Fruit fly (Drosophila melanogaster) whole organism, embryonic: ENCODE results near the gene CG43338.
A peak's percentile ranks its signal among the peaks of the same experiment; 100 is the strongest.

ENCODE experiments used
- Ada2b ChIP-seq: fragments of 200-800 bp; sonication (Bioruptor generic); IDR thresholded peaks from 2 replicates; pipeline ENCODE4 v1.3.6; 2022; ENCODE audit warnings: missing biosample characterization, missing genetic modification characterization
- Asciz ChIP-seq: fragments of 200-800 bp; sonication (Bioruptor generic); optimal IDR thresholded peaks from 2 replicates; lab custom pipeline; 2017; ENCODE audit warnings: missing biosample characterization, mild to moderate bottlenecking, missing genetic modification characterization, missing genetic modification reagents
- CG11085 ChIP-seq: fragments of 200-800 bp; sonication (Bioruptor generic); IDR thresholded peaks from 2 replicates; pipeline ENCODE4 v1.3.6; 2022; ENCODE audit warnings: missing biosample characterization, missing genetic modification characterization
- CG11247 ChIP-seq: fragments of 200-800 bp; sonication (Bioruptor generic); IDR thresholded peaks from 2 replicates; pipeline ENCODE4 v1.3.6; 2022; ENCODE audit warnings: missing biosample characterization, missing genetic modification characterization
- CG11456 ChIP-seq: fragments of 200-800 bp; sonication (Bioruptor generic); IDR thresholded peaks from 3 replicates; pipeline ENCODE4 v1.3.6; 2022; ENCODE audit warnings: missing biosample characterization, missing genetic modification characterization
- CG12659 ChIP-seq: fragments of 200-800 bp; sonication (Bioruptor generic); optimal IDR thresholded peaks from 3 replicates; lab custom pipeline; 2017; ENCODE audit warnings: mild to moderate bottlenecking, missing biosample characterization, missing genetic modification reagents, missing genetic modification characterization
- CG14014 ChIP-seq: fragments of 200-800 bp; sonication (Bioruptor generic); IDR thresholded peaks from 2 replicates; pipeline ENCODE4 v1.3.6; 2022; ENCODE audit warnings: missing biosample characterization, missing genetic modification characterization
- CG14710 ChIP-seq: fragments of 200-800 bp; sonication (Bioruptor generic); optimal IDR thresholded peaks from 3 replicates; lab custom pipeline; 2019; ENCODE audit warnings: missing biosample characterization, mild to moderate bottlenecking, missing genetic modification characterization, moderate library complexity
- CG15073 ChIP-seq: fragments of 200-800 bp; sonication (Bioruptor generic); optimal IDR thresholded peaks from 2 replicates; lab custom pipeline; 2016; ENCODE audit warnings: missing biosample characterization, missing genetic modification characterization
- CG1602 ChIP-seq: fragments of 200-800 bp; sonication (Bioruptor generic); optimal IDR thresholded peaks from 3 replicates; lab custom pipeline; 2016; ENCODE audit warnings: missing biosample characterization, missing genetic modification characterization
- CG17186 ChIP-seq: fragments of 200-800 bp; sonication (Bioruptor generic); optimal IDR thresholded peaks from 3 replicates; lab custom pipeline; 2017; ENCODE audit warnings: missing biosample characterization, missing genetic modification reagents, missing genetic modification characterization
- CG17359 ChIP-seq: fragments of 200-800 bp; sonication (Bioruptor generic); optimal IDR thresholded peaks from 3 replicates; lab custom pipeline; 2018; ENCODE audit warnings: missing biosample characterization, mild to moderate bottlenecking, missing genetic modification characterization, moderate library complexity
- CG18764 ChIP-seq: fragments of 200-800 bp; sonication (Bioruptor generic); optimal IDR thresholded peaks from 3 replicates; lab custom pipeline; 2016; ENCODE audit warnings: missing biosample characterization, missing genetic modification characterization
- CG2875 ChIP-seq: fragments of 200-800 bp; sonication (Bioruptor generic); optimal IDR thresholded peaks from 2 replicates; lab custom pipeline; 2017; ENCODE audit warnings: missing biosample characterization, mild to moderate bottlenecking, missing genetic modification characterization, missing genetic modification reagents
- CG31388 ChIP-seq: fragments of 200-800 bp; sonication (Bioruptor generic); optimal IDR thresholded peaks from 2 replicates; lab custom pipeline; 2016; ENCODE audit warnings: missing biosample characterization, missing genetic modification characterization
- CG33213 ChIP-seq: fragments of 200-800 bp; sonication (Bioruptor generic); optimal IDR thresholded peaks from 3 replicates; lab custom pipeline; 2016; ENCODE audit warnings: missing biosample characterization, missing genetic modification characterization
- CG6175 ChIP-seq: fragments of 200-800 bp; sonication (Bioruptor generic); IDR thresholded peaks from 3 replicates; pipeline ENCODE4 v1.3.6; 2022; ENCODE audit warnings: missing biosample characterization, missing genetic modification characterization
- CG6689 ChIP-seq: fragments of 200-800 bp; sonication (Bioruptor generic); IDR thresholded peaks from 2 replicates; pipeline ENCODE4 v1.3.6; 2022; ENCODE audit warnings: missing biosample characterization, missing genetic modification characterization
- CG7745 ChIP-seq: fragments of 200-800 bp; sonication (Bioruptor generic); optimal IDR thresholded peaks from 2 replicates; lab custom pipeline; 2018; ENCODE audit warnings: missing biosample characterization, mild to moderate bottlenecking, missing genetic modification characterization, moderate library complexity
- CG7786 ChIP-seq: fragments of 200-800 bp; sonication (Bioruptor generic); optimal IDR thresholded peaks from 2 replicates; lab custom pipeline; 2016; ENCODE audit warnings: missing biosample characterization, missing genetic modification characterization
- CG8290 ChIP-seq, 3 experiments: fragments of 200-800 bp; sonication (Bioruptor generic); optimal IDR thresholded peaks; 2 replicates each; lab custom pipeline; 2016 to 2019; ENCODE audit warnings: missing biosample characterization in 3 of 3, missing genetic modification characterization in 3 of 3, mild to moderate bottlenecking in 2 of 3, moderate library complexity in 1 of 3
- CkIIα-i1 ChIP-seq: fragments of 200-800 bp; sonication (Bioruptor generic); IDR thresholded peaks from 2 replicates; pipeline ENCODE4 v1.3.6; 2022; ENCODE audit warnings: missing biosample characterization, missing genetic modification characterization
- Dip3 ChIP-seq: fragments of 200-800 bp; sonication (Bioruptor generic); optimal IDR thresholded peaks from 3 replicates; lab custom pipeline; 2016; ENCODE audit warnings: missing biosample characterization, missing genetic modification characterization
- Drgx ChIP-seq: fragments of 200-800 bp; sonication (Bioruptor generic); IDR thresholded peaks from 2 replicates; pipeline ENCODE4 v1.3.6; 2022; ENCODE audit warnings: missing biosample characterization, missing genetic modification characterization
- Ets65A ChIP-seq: fragments of 200-800 bp; sonication (Bioruptor generic); peaks from one replicate; lab custom pipeline; 2016; ENCODE audit warnings: missing biosample characterization, missing genetic modification characterization
- Fer1 ChIP-seq: fragments of 200-800 bp; sonication (Bioruptor generic); optimal IDR thresholded peaks from 2 replicates; lab custom pipeline; 2017; ENCODE audit warnings: missing biosample characterization, mild to moderate bottlenecking, missing genetic modification characterization
- Neu2 ChIP-seq: fragments of 200-800 bp; sonication (Bioruptor generic); optimal IDR thresholded peaks from 3 replicates; lab custom pipeline; 2016; ENCODE audit warnings: missing biosample characterization, missing genetic modification characterization, borderline replicate concordance
- Nf-YB ChIP-seq: fragments of 200-800 bp; sonication (Bioruptor generic); optimal IDR thresholded peaks from 3 replicates; lab custom pipeline; 2019; ENCODE audit warnings: missing biosample characterization, mild to moderate bottlenecking, missing genetic modification characterization, moderate library complexity
- Sry-β ChIP-seq: fragments of 200-800 bp; sonication (Bioruptor generic); optimal IDR thresholded peaks from 2 replicates; lab custom pipeline; 2018; ENCODE audit warnings: missing biosample characterization, mild to moderate bottlenecking, missing genetic modification characterization, moderate library complexity
- Sry-δ ChIP-seq: fragments of 200-800 bp; sonication (Bioruptor generic); optimal IDR thresholded peaks from 2 replicates; lab custom pipeline; 2016; ENCODE audit warnings: missing biosample characterization, missing genetic modification characterization
- Stat92E ChIP-seq, 3 experiments: fragments of >200 bp in 2 of 3; fragments of 200-800 bp in 1 of 3; sonication (Bioruptor generic) in 1 of 3; optimal IDR thresholded peaks; 2 replicates each; lab custom pipeline; 2017 to 2019; ENCODE audit warnings: missing biosample characterization in 3 of 3, missing genetic modification characterization in 3 of 3, mild to moderate bottlenecking in 1 of 3, moderate library complexity in 1 of 3
- Trl ChIP-seq, 3 experiments: fragments of >200 bp in 2 of 3; fragments of 200-800 bp in 1 of 3; sonication (Bioruptor generic) in 1 of 3; optimal IDR thresholded peaks; 2 replicates in 1 of 3; 3 replicates in 2 of 3; lab custom pipeline; 2016 to 2017; ENCODE audit warnings: missing biosample characterization in 1 of 3, missing genetic modification characterization in 1 of 3
- al ChIP-seq: fragments of 200-800 bp; sonication (Bioruptor generic); IDR thresholded peaks from 2 replicates; pipeline ENCODE4 v1.3.6; 2022; ENCODE audit warnings: missing biosample characterization, missing genetic modification characterization
- ase ChIP-seq: fragments of 200-800 bp; sonication (Bioruptor generic); IDR thresholded peaks from 3 replicates; pipeline ENCODE4 v1.3.6; 2022; ENCODE audit warnings: missing biosample characterization, missing genetic modification characterization
- bsh ChIP-seq, 2 experiments: fragments of 200-800 bp; sonication (Bioruptor generic); optimal IDR thresholded peaks; 2 replicates each; lab custom pipeline; 2017 to 2018; ENCODE audit warnings: mild to moderate bottlenecking in 2 of 2, missing biosample characterization in 2 of 2, missing genetic modification characterization in 2 of 2, moderate library complexity in 1 of 2
- ci ChIP-seq: fragments of 200-800 bp; sonication (Bioruptor generic); IDR thresholded peaks from 3 replicates; pipeline ENCODE4 v1.3.6; 2022; ENCODE audit warnings: missing biosample characterization, missing genetic modification characterization
- corto ChIP-seq: fragments of 200-800 bp; sonication (Bioruptor generic); optimal IDR thresholded peaks from 2 replicates; lab custom pipeline; 2016; ENCODE audit warnings: missing biosample characterization, mild to moderate bottlenecking, missing genetic modification characterization, moderate library complexity
- ind ChIP-seq: fragments of 200-800 bp; sonication (Bioruptor generic); optimal IDR thresholded peaks from 3 replicates; lab custom pipeline; 2016; ENCODE audit warnings: missing biosample characterization, missing genetic modification characterization
- lab ChIP-seq: fragments of 200-800 bp; sonication (Bioruptor generic); optimal IDR thresholded peaks from 3 replicates; lab custom pipeline; 2017; ENCODE audit warnings: missing biosample characterization, missing genetic modification characterization, mild to moderate bottlenecking, moderate library complexity, missing genetic modification reagents
- lbe ChIP-seq: fragments of 200-800 bp; sonication (Bioruptor generic); optimal IDR thresholded peaks from 2 replicates; lab custom pipeline; 2016; ENCODE audit warnings: missing biosample characterization, mild to moderate bottlenecking, missing genetic modification characterization
- lilli ChIP-seq: fragments of 200-800 bp; sonication (Bioruptor generic); optimal IDR thresholded peaks from 3 replicates; lab custom pipeline; 2016; ENCODE audit warnings: missing biosample characterization, missing genetic modification characterization
- nom ChIP-seq: fragments of 200-800 bp; sonication (Bioruptor generic); optimal IDR thresholded peaks from 2 replicates; lab custom pipeline; 2017; ENCODE audit warnings: missing biosample characterization, missing genetic modification characterization, mild to moderate bottlenecking, moderate library complexity, missing genetic modification reagents
- peb ChIP-seq: fragments of 200-800 bp; sonication (Bioruptor generic); IDR thresholded peaks from 2 replicates; pipeline ENCODE4 v1.3.6; 2022; ENCODE audit warnings: missing biosample characterization, missing genetic modification characterization
- salm ChIP-seq: fragments of 200-800 bp; sonication (Bioruptor generic); optimal IDR thresholded peaks from 2 replicates; lab custom pipeline; 2018; ENCODE audit warnings: missing biosample characterization, mild to moderate bottlenecking, missing genetic modification characterization
- sens ChIP-seq: fragments of 200-800 bp; sonication (Bioruptor generic); peaks from one replicate; lab custom pipeline; 2016; ENCODE audit warnings: missing biosample characterization, missing genetic modification characterization
- sob ChIP-seq: fragments of 200-800 bp; sonication (Bioruptor generic); IDR thresholded peaks from 2 replicates; pipeline ENCODE4 v1.3.6; 2022; ENCODE audit warnings: missing biosample characterization, missing genetic modification characterization
- tin ChIP-seq: fragments of 200-800 bp; sonication (Bioruptor generic); optimal IDR thresholded peaks from 3 replicates; lab custom pipeline; 2016; ENCODE audit warnings: missing biosample characterization, missing genetic modification characterization
- vvl ChIP-seq: fragments of 200-800 bp; sonication (Bioruptor generic); IDR thresholded peaks from 2 replicates; pipeline ENCODE4 v1.3.6; 2022; ENCODE audit warnings: missing biosample characterization, missing genetic modification characterization

CG43338 gene

dm6 chr2L:18665952-18666606, 5.0 kb downstream of the CG43338 start (continued):
- TF ChIP-seq Trl (optimal IDR thresholded peaks at IDR 0.05; lab: Kevin White, UChicago), result no peak
- TF ChIP-seq Trl (GFP tag; optimal IDR thresholded peaks at IDR 0.05; lab: Kevin White, UChicago), result peak; percentile 45
- no peak for TF ChIP-seq Stat92E (GFP tag; optimal IDR thresholded peaks at IDR 0.05; lab: Kevin White, UChicago)
- TF ChIP-seq CG12659 (GFP tag; lab: Kevin White, UChicago), result peak; percentile 38
- TF ChIP-seq CG11247 (GFP tag; lab: Robert Waterston, UW), result peak; percentile 82
- no peak for TF ChIP-seq Asciz
- TF ChIP-seq CG11456 (GFP tag; lab: Robert Waterston, UW), result peak; percentile 90
- no peak for TF ChIP-seq CG6175 (GFP tag; lab: Robert Waterston, UW)
- peak; percentile 75 for TF ChIP-seq ase (GFP tag; lab: Robert Waterston, UW)
- TF ChIP-seq CG17359 (tag; lab: Kevin White, UChicago), result peak; percentile 34
- TF ChIP-seq CG14014 (GFP tag; lab: Robert Waterston, UW), result 0 out of 2 replicates have a peak, but pooled peaks have one; percentile 31
- TF ChIP-seq CG7786 (GFP tag; lab: Kevin White, UChicago), result no peak
- TF ChIP-seq lilli (GFP tag; lab: Kevin White, UChicago), result peak; percentile 60
- TF ChIP-seq CG15073 (GFP tag; lab: Kevin White, UChicago), result no peak
- TF ChIP-seq Dip3 (GFP tag; lab: Kevin White, UChicago), result peak; percentile 26
- TF ChIP-seq Nf-YB, result no peak
- peak; percentile 90 for TF ChIP-seq CG33213 (GFP tag; lab: Kevin White, UChicago)
- peak; percentile 92 for TF ChIP-seq CG14710 (tag; lab: Kevin White, UChicago)
- no peak for TF ChIP-seq peb
- no peak for TF ChIP-seq Ada2b
- peak; percentile 42 for TF ChIP-seq ind (GFP tag; lab: Kevin White, UChicago)
- TF ChIP-seq CG17186, result no peak
- TF ChIP-seq tin, result peak; percentile 56
- peak; percentile 7 for TF ChIP-seq CG31388 (GFP tag; lab: Kevin White, UChicago)
- peak; percentile 61 for TF ChIP-seq CG1602 (GFP tag; lab: Kevin White, UChicago)
- TF ChIP-seq CG8290 (GFP tag; optimal IDR thresholded peaks at IDR 0.05; lab: Kevin White, UChicago), result peak; percentile 56
- TF ChIP-seq CG8290 (tag; optimal IDR thresholded peaks at IDR 0.05; lab: Kevin White, UChicago), result no peak
- TF ChIP-seq CG18764 (GFP tag; lab: Kevin White, UChicago), result peak; percentile 23
- no peak for TF ChIP-seq Drgx
- TF ChIP-seq lab (GFP tag; lab: Kevin White, UChicago), result peak; percentile 9
- TF ChIP-seq ci (GFP tag; lab: Robert Waterston, UW), result peak; percentile 78
- TF ChIP-seq vvl (GFP tag; lab: Robert Waterston, UW), result peak; percentile 47; the same call in 1 of the 2 replicates
- peak; percentile 94 for TF ChIP-seq Sry-β (GFP tag; lab: Kevin White, UChicago)
- TF ChIP-seq Sry-δ (GFP tag; lab: Kevin White, UChicago), result peak; percentile 44
- TF ChIP-seq sob (GFP tag; lab: Robert Waterston, UW), result peak; percentile 28; the same call in 1 of the 2 replicates

dm6 chr2L:18664707-18665550, 6.1 kb downstream of the CG43338 start:
- TF ChIP-seq CG7745 (no peak), Ets65A (GFP tag; lab: Kevin White, UChicago) (peak; percentile 78), Fer1 (GFP tag; lab: Kevin White, UChicago) (no peak), Drgx (peak; percentile 27; the same call in 1 of the 2 replicates), al (no peak), salm (tag; lab: Kevin White, UChicago) (no peak), corto (GFP tag; lab: Kevin White, UChicago) (peak; percentile 48), CG6689 (GFP tag; lab: Robert Waterston, UW) (no peak), Neu2 (no peak), nom (peak; percentile 78), CG2875 (GFP tag; lab: Kevin White, UChicago) (no peak), lbe (peak; percentile 62), CG11085 (GFP tag; lab: Robert Waterston, UW) (no peak), CkIIα-i1 (no peak), bsh (GFP tag; optimal IDR thresholded peaks at IDR 0.05; lab: Kevin White, UChicago) (peak; percentile 10 to 58), sens (GFP tag; lab: Kevin White, UChicago) (peak; percentile 63)
